Fruit fly (Drosophila melanogaster) whole organism, pupa: ENCODE data around the gene lqfR.

ENCODE experiments used
- CG10348 ChIP-seq: fragments of 200-800 bp; sonication (Bioruptor generic); IDR thresholded peaks from 2 replicates; pipeline ENCODE4 v1.3.6; 2022; ENCODE audit warnings: missing biosample characterization, missing genetic modification characterization
- CG12605 ChIP-seq: fragments of 200-800 bp; sonication (Bioruptor generic); IDR thresholded peaks from 2 replicates; pipeline ENCODE4 v1.3.6; 2022; ENCODE audit warnings: missing biosample characterization, missing genetic modification characterization
- CG13204 ChIP-seq: fragments of 200-800 bp; sonication (Bioruptor generic); optimal IDR thresholded peaks from 2 replicates; lab custom pipeline; 2018; ENCODE audit warnings: missing biosample characterization, mild to moderate bottlenecking, missing genetic modification characterization, moderate library complexity
- CG14655 ChIP-seq: fragments of 200-800 bp; sonication (Bioruptor generic); optimal IDR thresholded peaks from 3 replicates; lab custom pipeline; 2017; ENCODE audit warnings: mild to moderate bottlenecking, missing biosample characterization, missing genetic modification reagents, missing genetic modification characterization
- CG15710 ChIP-seq: fragments of 200-800 bp; sonication (Bioruptor generic); optimal IDR thresholded peaks from 2 replicates; lab custom pipeline; 2018; ENCODE audit warnings: missing biosample characterization, mild to moderate bottlenecking, missing genetic modification characterization, moderate library complexity
- CG17806 ChIP-seq: fragments of 200-800 bp; sonication (Bioruptor generic); optimal IDR thresholded peaks from 2 replicates; lab custom pipeline; 2018; ENCODE audit warnings: missing biosample characterization, mild to moderate bottlenecking, missing genetic modification characterization, moderate library complexity
- CG32121 ChIP-seq: fragments of 200-800 bp; sonication (Bioruptor generic); IDR thresholded peaks from 2 replicates; pipeline ENCODE4 v1.3.6; 2022; ENCODE audit warnings: missing biosample characterization, missing genetic modification characterization
- CG34367 ChIP-seq: fragments of 200-800 bp; sonication (Bioruptor generic); optimal IDR thresholded peaks from 2 replicates; lab custom pipeline; 2018; ENCODE audit warnings: missing biosample characterization, mild to moderate bottlenecking, missing genetic modification characterization
- CG4496 ChIP-seq: fragments of 200-800 bp; sonication (Bioruptor generic); IDR thresholded peaks from 3 replicates; pipeline ENCODE4 v1.3.6; 2022; ENCODE audit warnings: missing biosample characterization, missing genetic modification characterization
- CG8159 ChIP-seq: fragments of 200-800 bp; sonication (Bioruptor generic); optimal IDR thresholded peaks from 3 replicates; lab custom pipeline; 2018; ENCODE audit warnings: missing biosample characterization, mild to moderate bottlenecking, missing genetic modification characterization, moderate library complexity
- CG8301 ChIP-seq: fragments of 200-800 bp; sonication (Bioruptor generic); optimal IDR thresholded peaks from 2 replicates; lab custom pipeline; 2018; ENCODE audit warnings: missing biosample characterization, mild to moderate bottlenecking, missing genetic modification characterization
- CG9948 ChIP-seq: fragments of 200-800 bp; sonication (Bioruptor generic); optimal IDR thresholded peaks from 2 replicates; lab custom pipeline; 2018; ENCODE audit warnings: missing biosample characterization, mild to moderate bottlenecking, missing genetic modification characterization, moderate library complexity
- D1 ChIP-seq: fragments of 200-800 bp; sonication (Bioruptor generic); optimal IDR thresholded peaks from 2 replicates; lab custom pipeline; 2018; ENCODE audit warnings: missing biosample characterization, mild to moderate bottlenecking, missing genetic modification characterization, moderate library complexity
- EcR ChIP-seq: fragments of 200-800 bp; sonication (Bioruptor generic); optimal IDR thresholded peaks from 3 replicates; lab custom pipeline; 2019; ENCODE audit warnings: missing biosample characterization, missing genetic modification characterization, mild to moderate bottlenecking, moderate library complexity, missing genetic modification reagents
- Ets98B ChIP-seq: fragments of 200-800 bp; sonication (Bioruptor generic); IDR thresholded peaks from 2 replicates; pipeline ENCODE4 v1.3.6; 2022; ENCODE audit warnings: missing biosample characterization, missing genetic modification characterization
- Pif1A ChIP-seq: fragments of 200-800 bp; sonication (Bioruptor generic); optimal IDR thresholded peaks from 3 replicates; lab custom pipeline; 2016; ENCODE audit warnings: missing biosample characterization, missing genetic modification characterization
- Pif1B ChIP-seq: fragments of 200-800 bp; sonication (Bioruptor generic); optimal IDR thresholded peaks from 3 replicates; lab custom pipeline; 2016; ENCODE audit warnings: missing biosample characterization, missing genetic modification characterization
- Snoo ChIP-seq: fragments of 200-800 bp; sonication (Bioruptor generic); optimal IDR thresholded peaks from 3 replicates; lab custom pipeline; 2017; ENCODE audit warnings: missing biosample characterization, mild to moderate bottlenecking, missing genetic modification characterization, inconsistent platforms
- fd96Ca ChIP-seq: fragments of 200-800 bp; sonication (Bioruptor generic); IDR thresholded peaks from 3 replicates; pipeline ENCODE4 v1.3.6; 2022; ENCODE audit warnings: missing biosample characterization, missing genetic modification characterization
- gl ChIP-seq: fragments of 200-800 bp; sonication (Bioruptor generic); optimal IDR thresholded peaks from 2 replicates; lab custom pipeline; 2018; ENCODE audit warnings: missing biosample characterization, mild to moderate bottlenecking, missing genetic modification characterization
- rn ChIP-seq: fragments of 200-800 bp; sonication (Bioruptor generic); IDR thresholded peaks from 2 replicates; pipeline ENCODE4 v1.3.6; 2022; ENCODE audit warnings: missing biosample characterization, missing genetic modification characterization

The lqfR gene

DNA sequence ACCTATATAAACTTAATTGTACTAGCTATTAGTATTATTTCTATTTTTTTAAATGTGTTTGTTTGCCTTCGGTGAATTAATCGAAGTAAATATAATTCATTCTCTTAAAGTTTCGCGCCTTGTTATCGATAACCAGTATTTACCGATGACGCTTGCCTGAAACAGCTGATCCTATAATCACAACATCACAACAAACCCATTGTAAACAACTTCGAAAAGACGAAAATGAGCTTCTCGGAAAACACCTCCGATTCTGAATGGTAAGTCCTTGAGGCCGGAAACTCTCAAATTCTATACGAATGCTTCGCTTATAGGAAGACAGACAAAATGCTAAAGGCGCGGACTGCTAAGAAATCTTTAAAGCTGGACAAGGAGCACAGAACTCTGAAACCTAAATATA lies 31.2 kb upstream of the lqfR start, which contains the start of gene CG34149:
TSS of gene CG34149 (plus strand) at position 187 of the 400 bp plus-strand sequence.
- TF ChIP-seq CG34367 (tag; lab: Kevin White, UChicago) (no peak), fd96Ca (GFP tag; lab: Robert Waterston, UW) (no peak), CG13204 (no peak), CG8301 (no peak), gl (tag; lab: Kevin White, UChicago) (no peak), EcR (GFP tag; lab: Kevin White, UChicago) (no peak), Snoo (tag; lab: Kevin White, UChicago) (no peak), CG15710 (tag; lab: Kevin White, UChicago) (no peak), CG12605 (no peak), Pif1A (no peak)

DNA sequence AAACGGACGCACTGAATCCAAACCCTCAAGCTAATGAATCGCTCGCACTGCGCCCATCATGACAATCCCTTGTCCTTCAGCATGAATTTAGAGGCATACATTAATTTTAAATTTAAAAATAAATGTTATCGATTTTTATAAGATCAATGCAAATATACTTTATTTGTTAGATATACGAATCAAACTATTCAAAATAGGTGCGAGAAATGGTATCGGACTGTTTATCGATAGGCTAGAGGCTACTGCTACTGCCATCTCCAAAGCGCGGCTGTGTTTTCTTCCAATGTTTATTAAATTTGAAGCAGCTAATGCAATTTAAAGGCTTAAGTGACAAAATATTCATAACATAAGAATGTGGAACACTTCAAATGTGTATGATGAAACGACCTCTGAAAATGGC lies 30.0 kb upstream of the lqfR start, which contains the start of gene CG43342:
TSS of gene CG43342 (plus strand) at position 264 of the 400 bp plus-strand sequence.
- no peak for TF ChIP-seq D1 (tag; lab: Kevin White, UChicago)
- TF ChIP-seq CG10348 (GFP tag; lab: Robert Waterston, UW), result no peak
- TF ChIP-seq CG13204, result no peak
- no peak for TF ChIP-seq gl (tag; lab: Kevin White, UChicago)
- TF ChIP-seq EcR (GFP tag; lab: Kevin White, UChicago), result no peak
- no peak for TF ChIP-seq CG12605

DNA sequence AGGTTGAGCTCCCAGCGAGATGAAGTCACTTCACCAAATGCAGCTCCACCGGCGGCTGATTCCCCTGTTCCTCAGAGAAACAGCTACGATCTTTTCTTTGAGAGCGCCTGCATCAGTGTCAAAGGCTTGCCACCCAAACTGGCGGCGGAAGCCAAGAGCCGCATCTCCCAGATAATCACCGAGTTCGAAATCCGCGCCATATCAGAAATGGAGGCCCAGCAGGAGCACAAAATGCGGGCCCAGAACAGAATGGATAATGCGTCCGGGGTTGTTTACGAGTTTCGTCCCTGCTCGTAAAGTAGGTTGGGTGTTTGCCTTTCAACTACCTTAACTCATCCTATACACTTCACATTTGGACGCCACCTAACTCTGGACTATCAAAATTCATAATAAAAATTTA lies 29.4 kb upstream of the lqfR start, which contains the start of gene Gpdh3:
TSS of gene Gpdh3 (plus strand) at position 301 of the 400 bp plus-strand sequence.
- no peak for TF ChIP-seq EcR (GFP tag; lab: Kevin White, UChicago)
- TF ChIP-seq Snoo (tag; lab: Kevin White, UChicago), result no peak
- TF ChIP-seq Ets98B (GFP tag; lab: Robert Waterston, UW), result no peak
- no peak for TF ChIP-seq CG4496 (GFP tag; lab: Robert Waterston, UW)
- no peak for TF ChIP-seq D1 (tag; lab: Kevin White, UChicago)
- no peak for TF ChIP-seq Pif1A
- TF ChIP-seq CG12605, result no peak
- no peak for TF ChIP-seq CG17806 (tag; lab: Kevin White, UChicago)
- no peak for TF ChIP-seq CG9948 (tag; lab: Kevin White, UChicago)
- TF ChIP-seq Pif1B (GFP tag; lab: Kevin White, UChicago), result no peak
- no peak for TF ChIP-seq CG34367 (tag; lab: Kevin White, UChicago)
- TF ChIP-seq CG10348 (GFP tag; lab: Robert Waterston, UW), result no peak

DNA sequence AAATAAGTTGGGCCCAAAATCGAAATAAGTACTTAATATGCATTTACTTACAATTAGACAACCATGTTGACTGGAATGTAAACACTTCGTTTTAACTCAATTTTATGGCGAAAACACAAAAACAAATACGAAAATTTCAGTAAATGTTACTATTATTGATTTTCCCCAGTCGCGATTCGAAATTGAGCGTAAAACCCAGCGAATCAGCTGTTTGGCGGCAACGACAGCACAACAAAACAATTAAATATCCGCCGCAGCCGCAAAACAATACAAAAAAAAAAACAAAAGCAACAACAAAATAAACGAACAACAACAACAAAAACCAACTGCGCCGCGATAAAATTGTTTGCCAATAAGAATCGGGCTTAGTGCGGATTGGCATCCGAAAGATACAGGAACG lies 21.5 kb upstream of the lqfR start, which contains the start of the genes CAH8 and CG7059:
TSS of gene CAH8 (minus strand) at position 101 of the 400 bp plus-strand sequence.
TSS of gene CG7059 (plus strand) at position 167 of the 400 bp plus-strand sequence.
- no peak for TF ChIP-seq CG10348 (GFP tag; lab: Robert Waterston, UW)
- 0 out of 2 replicates have a peak, but pooled peaks have one; percentile 11 for TF ChIP-seq CG12605

DNA sequence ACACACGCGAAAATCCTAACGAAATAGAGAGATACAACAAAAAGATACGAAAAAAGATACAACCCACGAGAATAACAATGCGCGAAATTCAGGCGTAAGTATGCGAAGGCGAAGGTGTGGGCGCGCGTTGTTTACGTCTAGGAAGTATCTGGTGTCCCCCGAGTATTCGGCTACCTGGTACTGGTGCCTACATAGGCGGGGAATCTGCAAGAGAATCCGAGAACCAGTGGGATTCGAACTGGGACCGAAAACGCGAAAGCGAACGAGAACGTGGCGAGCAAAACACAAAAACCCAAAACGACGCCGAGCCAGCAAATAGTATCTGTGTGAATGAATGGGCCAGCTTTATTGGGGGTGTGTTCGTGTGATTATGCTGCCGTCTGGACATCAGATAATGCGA lies 21.0 kb upstream of the lqfR start:
- TF ChIP-seq CG8301, result no peak
- no peak for TF ChIP-seq CG12605
- TF ChIP-seq rn (GFP tag; lab: Robert Waterston, UW), result no peak
- TF ChIP-seq CG4496 (GFP tag; lab: Robert Waterston, UW), result no peak
- TF ChIP-seq CG10348 (GFP tag; lab: Robert Waterston, UW), result no peak
- TF ChIP-seq Snoo (tag; lab: Kevin White, UChicago), result no peak
- no peak for TF ChIP-seq CG32121 (GFP tag; lab: Robert Waterston, UW)
- TF ChIP-seq CG13204, result no peak

DNA sequence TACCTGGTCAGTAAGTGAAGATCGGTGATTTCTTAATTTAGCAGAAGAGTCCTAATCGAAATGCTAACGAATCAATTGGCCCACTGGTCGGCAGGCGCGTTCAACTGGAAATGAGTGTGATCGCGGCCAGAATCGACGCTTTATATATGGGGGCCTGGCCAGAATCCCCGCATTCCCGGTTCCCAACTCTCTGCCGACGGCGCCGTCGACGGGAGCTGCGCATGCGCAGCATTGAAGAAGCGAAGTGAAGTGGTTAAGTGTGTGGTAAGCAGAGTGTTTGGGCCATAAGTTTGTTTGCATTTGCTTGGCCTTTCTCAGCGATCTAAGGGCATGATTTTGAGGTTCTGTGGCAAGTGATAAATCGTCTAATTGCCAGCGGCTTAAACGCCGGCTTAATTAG lies 17.1 kb upstream of the lqfR start, which contains the start of gene CG13857:
TSS of gene CG13857 (minus strand) at position 101 of the 400 bp plus-strand sequence.
- TF ChIP-seq CG14655 (GFP tag; lab: Kevin White, UChicago) (no peak), CG12605 (no peak), CG9948 (tag; lab: Kevin White, UChicago) (no peak), CG4496 (GFP tag; lab: Robert Waterston, UW) (no peak), fd96Ca (GFP tag; lab: Robert Waterston, UW) (no peak), CG15710 (tag; lab: Kevin White, UChicago) (no peak), Snoo (tag; lab: Kevin White, UChicago) (no peak), CG8301 (no peak), gl (tag; lab: Kevin White, UChicago) (no peak), CG8159 (tag; lab: Kevin White, UChicago) (no peak), rn (GFP tag; lab: Robert Waterston, UW) (no peak), CG32121 (GFP tag; lab: Robert Waterston, UW) (no peak), CG34367 (tag; lab: Kevin White, UChicago) (no peak)
- TF ChIP-seq, all 21 proteins: peak for 0

DNA sequence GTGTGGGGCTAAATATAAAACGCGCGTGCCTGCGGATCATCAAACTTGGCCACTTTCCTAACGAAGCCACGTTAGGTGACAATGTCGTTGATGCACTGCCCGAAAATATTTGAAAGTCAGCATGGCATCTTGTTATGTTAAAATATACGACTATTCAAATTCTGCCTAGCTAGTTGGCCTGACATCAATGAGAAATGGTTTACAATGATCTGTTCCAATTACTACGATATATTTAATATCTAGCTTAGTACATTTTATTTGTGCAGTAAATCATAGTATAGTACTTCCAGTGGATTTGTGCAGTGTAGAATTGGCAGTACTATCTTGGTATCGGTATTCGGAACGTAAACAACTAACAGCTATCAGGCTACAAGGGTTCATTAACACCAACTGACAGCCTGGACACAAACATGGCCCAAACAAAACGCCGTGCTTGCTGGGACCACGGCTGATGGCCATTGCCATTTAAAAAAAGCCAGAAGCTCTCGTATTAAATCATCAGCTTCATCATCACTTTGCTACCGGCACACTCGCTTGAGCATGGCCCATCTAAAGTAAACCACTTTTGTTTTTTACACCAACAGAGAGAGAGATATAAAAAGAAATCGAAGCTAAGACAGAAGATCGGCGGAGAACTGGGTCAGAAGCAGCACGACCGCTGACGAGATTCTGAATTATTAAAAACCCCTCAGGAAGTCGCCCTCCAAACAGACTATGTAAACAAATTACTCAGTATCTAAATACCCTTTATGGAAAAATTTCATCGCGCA lies 15.5 kb upstream of the lqfR start:
- TF ChIP-seq CG34367 (tag; lab: Kevin White, UChicago) (no peak), CG8301 (peak; percentile 64), gl (tag; lab: Kevin White, UChicago) (no peak), EcR (GFP tag; lab: Kevin White, UChicago) (no peak), Pif1A (no peak), CG14655 (GFP tag; lab: Kevin White, UChicago) (peak; percentile 68), CG13204 (no peak), CG9948 (tag; lab: Kevin White, UChicago) (peak; percentile 23), CG8159 (tag; lab: Kevin White, UChicago) (no peak), rn (GFP tag; lab: Robert Waterston, UW) (no peak), Pif1B (GFP tag; lab: Kevin White, UChicago) (no peak), CG12605 (no peak), D1 (tag; lab: Kevin White, UChicago) (no peak), Ets98B (GFP tag; lab: Robert Waterston, UW) (0 out of 2 replicates have a peak, but pooled peaks have one; percentile 23), fd96Ca (GFP tag; lab: Robert Waterston, UW) (no peak), CG32121 (GFP tag; lab: Robert Waterston, UW) (no peak), CG10348 (GFP tag; lab: Robert Waterston, UW) (no peak), Snoo (tag; lab: Kevin White, UChicago) (no peak), CG4496 (GFP tag; lab: Robert Waterston, UW) (peak; percentile 57; the same call in 1 of the 3 replicates), CG15710 (tag; lab: Kevin White, UChicago) (no peak), CG17806 (tag; lab: Kevin White, UChicago) (no peak)
